Fruit fly (Drosophila melanogaster): Measurements from ENCODE around the gene Atx-1.

Atx-1 gene

dm6 chrX:6799261-6800022 lies 23.6 kb upstream of the Atx-1 start:
- peak; percentile 36 for TF ChIP-seq CG17801 (GFP tag; optimal IDR thresholded peaks at IDR 0.05; ENCODE audit: partially characterized antibody)

dm6 chrX:6800726-6801296 lies 22.2 kb upstream of the Atx-1 start:
- peak; percentile 39 for TF ChIP-seq CG17801 (GFP tag; optimal IDR thresholded peaks at IDR 0.05; ENCODE audit: partially characterized antibody)

- no peak for TF ChIP-seq CG17801 (GFP tag; optimal IDR thresholded peaks at IDR 0.05; ENCODE audit: partially characterized antibody)
Measured at dm6 chrX:6802376-6803080, 20.5 kb upstream of the Atx-1 start.

- TF ChIP-seq CG17801 (GFP tag; optimal IDR thresholded peaks at IDR 0.05; ENCODE audit: partially characterized antibody): peak; percentile 59
Measured at dm6 chrX:6803312-6803794, 19.7 kb upstream of the Atx-1 start, which contains the start of the genes C3G and pod1. TSS of gene C3G (minus strand) at chrX:6803593. TSS of gene pod1 (plus strand) at chrX:6803684.

dm6 chrX:6803880-6804484 lies 19.0 kb upstream of the Atx-1 start:
- TF ChIP-seq CG17801 (GFP tag; optimal IDR thresholded peaks at IDR 0.05; ENCODE audit: partially characterized antibody): no peak

dm6 chrX:6804485-6805295 lies 18.3 kb upstream of the Atx-1 start:
- TF ChIP-seq CG17801 (GFP tag; optimal IDR thresholded peaks at IDR 0.05; ENCODE audit: partially characterized antibody): peak; percentile 80

- TF ChIP-seq CG17801 (GFP tag; optimal IDR thresholded peaks at IDR 0.05; ENCODE audit: partially characterized antibody): no peak
Measured at dm6 chrX:6805404-6805803, 17.6 kb upstream of the Atx-1 start.

- no peak for TF ChIP-seq CG17801 (GFP tag; optimal IDR thresholded peaks at IDR 0.05; ENCODE audit: partially characterized antibody)
Measured at dm6 chrX:6813678-6814077, 9.3 kb upstream of the Atx-1 start, which contains the start of gene iav. TSS of gene iav (plus strand) at chrX:6813978.

- peak; percentile 3 for TF ChIP-seq CG17801 (GFP tag; optimal IDR thresholded peaks at IDR 0.05; ENCODE audit: partially characterized antibody)
Measured at dm6 chrX:6820703-6821102, 2.3 kb upstream of the Atx-1 start, which contains the start of the genes Nf-YC and xit. TSS of gene Nf-YC (minus strand) at chrX:6820919. TSS of gene xit (plus strand) at chrX:6821016.

dm6 chrX:6824203-6824602 lies 1.2 kb downstream of the Atx-1 start, which contains the start of gene nonC:
TSS of gene nonC (plus strand) at chrX:6824496.
- TF ChIP-seq CG17801 (GFP tag; optimal IDR thresholded peaks at IDR 0.05; ENCODE audit: partially characterized antibody): peak; percentile 57

dm6 chrX:6832584-6832983 lies 9.6 kb downstream of the Atx-1 start, which contains the start of gene mAChR-C:
TSS of gene mAChR-C (minus strand) at chrX:6832684.
- TF ChIP-seq CG17801 (GFP tag; optimal IDR thresholded peaks at IDR 0.05; ENCODE audit: partially characterized antibody): no peak

- peak; percentile 86 for TF ChIP-seq CG17801 (GFP tag; optimal IDR thresholded peaks at IDR 0.05; ENCODE audit: partially characterized antibody)
Measured at dm6 chrX:6843841-6844440, 20.9 kb downstream of the Atx-1 start, which contains the start of the genes CG14435 and Tmf. TSS of gene CG14435 (minus strand) at chrX:6843921. TSS of gene Tmf (plus strand) at chrX:6844341.

- peak; percentile 97 for TF ChIP-seq CG17801 (GFP tag; optimal IDR thresholded peaks at IDR 0.05; ENCODE audit: partially characterized antibody)
Measured at dm6 chrX:6849178-6849956, 26.4 kb downstream of the Atx-1 start, which contains the start of the genes Cht11 and CG4558. TSS of gene Cht11 (minus strand) at chrX:6849517. TSS of gene CG4558 (plus strand) at chrX:6849770.
